Worm (Caenorhabditis elegans): ENCODE data around the gene ZC190.4.

Gene ZC190.4

DNA sequence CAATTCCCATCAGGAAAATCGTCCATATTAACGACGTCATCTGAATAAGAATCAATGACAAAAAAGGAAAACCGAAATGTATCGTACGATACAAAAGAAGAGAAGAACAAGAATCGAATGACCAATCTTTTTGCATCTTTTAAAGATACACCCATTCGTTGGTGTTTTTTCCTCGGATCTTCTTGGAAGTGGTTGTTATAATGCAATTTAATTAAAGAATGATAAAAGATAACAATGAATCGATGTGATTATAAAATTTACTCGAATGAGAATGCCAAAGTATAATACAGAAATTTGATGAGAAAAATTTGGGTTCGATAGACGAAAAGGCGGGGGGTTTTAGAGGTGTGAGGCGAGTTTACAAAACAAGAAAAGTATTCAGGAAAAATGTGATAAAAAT, 36.8 kb upstream of the ZC190.4 start, which contains the start of gene F41E6.12:
Gene F41E6.12, minus strand, starts transcription at position 101 of the 400 bp plus-strand sequence.
- TF ChIP-seq nhr-27 (tag; optimal IDR thresholded peaks at IDR 0.05) (no peak), F52B5.7 (tag; optimal IDR thresholded peaks at IDR 0.05) (no peak), rcor-1 (GFP tag; IDR thresholded peaks at IDR 0.05) (0 out of 2 replicates have a peak, but pooled peaks have one; percentile 15), Y79H2A.3 (GFP tag; conservative IDR thresholded peaks at IDR 0.05) (no peak), tlf-1 (GFP tag; optimal IDR thresholded peaks at IDR 0.05) (peak; percentile 47), Y53G8AR.9 (GFP tag; conservative IDR thresholded peaks at IDR 0.05) (peak; percentile 41; the same call in 1 of the 2 replicates), nhr-80 (tag; optimal IDR thresholded peaks at IDR 0.05) (no peak), ama-1 (optimal IDR thresholded peaks at IDR 0.05) (peak; percentile 69), ama-1 (GFP tag; optimal IDR thresholded peaks at IDR 0.05) (no peak), egrh-3 (GFP tag; IDR thresholded peaks at IDR 0.05) (no peak), unc-130 (GFP tag; optimal IDR thresholded peaks at IDR 0.05) (no peak), lsy-27 (tag; optimal IDR thresholded peaks at IDR 0.05; ENCODE audit: borderline replicate concordance, insufficient read depth) (no peak), hrde-1 (tag; optimal IDR thresholded peaks at IDR 0.05; ENCODE audit: borderline replicate concordance) (no peak), F33H1.4 (GFP tag; IDR thresholded peaks at IDR 0.05) (0 out of 2 replicates have a peak, but pooled peaks have one; percentile 3)

- TF ChIP-seq efl-1 (GFP tag; optimal IDR thresholded peaks at IDR 0.05), result no peak
- no peak for TF ChIP-seq lsl-1 (GFP tag; optimal IDR thresholded peaks at IDR 0.05)
- TF ChIP-seq B0336.3 (GFP tag; IDR thresholded peaks at IDR 0.05), result no peak
- TF ChIP-seq hmg-1.2 (GFP tag; IDR thresholded peaks at IDR 0.05), result peak; percentile 31; the same call in 1 of the 2 replicates
- no peak for TF ChIP-seq hmg-20 (GFP tag; IDR thresholded peaks at IDR 0.05)
- no peak for TF ChIP-seq him-1 (tag; optimal IDR thresholded peaks at IDR 0.05)
- no peak for TF ChIP-seq C17E4.6 (GFP tag; IDR thresholded peaks at IDR 0.05)
- TF ChIP-seq attf-6 (GFP tag; IDR thresholded peaks at IDR 0.05), result no peak
- TF ChIP-seq Y53F4B.3 (GFP tag; IDR thresholded peaks at IDR 0.05), result no peak
- TF ChIP-seq lin-40 (tag; optimal IDR thresholded peaks at IDR 0.05), result no peak
- no peak for TF ChIP-seq athp-1 (tag; optimal IDR thresholded peaks at IDR 0.05)
- TF ChIP-seq nhr-179 (tag; optimal IDR thresholded peaks at IDR 0.05), result no peak
- no peak for TF ChIP-seq F33H1.4 (GFP tag; IDR thresholded peaks at IDR 0.05)
- no peak for TF ChIP-seq T07F8.4 (tag; optimal IDR thresholded peaks at IDR 0.05)
- TF ChIP-seq aptf-3 (GFP tag; IDR thresholded peaks at IDR 0.05), result no peak
- no peak for TF ChIP-seq nfya-2 (GFP tag; IDR thresholded peaks at IDR 0.05)
- TF ChIP-seq cebp-1 (GFP tag; IDR thresholded peaks at IDR 0.05), result 0 out of 2 replicates have a peak, but pooled peaks have one; percentile 15
- TF ChIP-seq cebp-1 (tag; optimal IDR thresholded peaks at IDR 0.05), result no peak
- TF ChIP-seq lir-1 (GFP tag; conservative IDR thresholded peaks at IDR 0.05), result 0 out of 2 replicates have a peak, but pooled peaks have one; percentile 16
- TF ChIP-seq mel-28 (tag; optimal IDR thresholded peaks at IDR 0.05; ENCODE audit: borderline replicate concordance), result no peak
- TF ChIP-seq ztf-22 (GFP tag; optimal IDR thresholded peaks at IDR 0.05), result no peak
- TF ChIP-seq ama-1 (optimal IDR thresholded peaks at IDR 0.05), result no peak
- no peak for TF ChIP-seq ama-1 (GFP tag; optimal IDR thresholded peaks at IDR 0.05)
- no peak for TF ChIP-seq ztf-6 (GFP tag; IDR thresholded peaks at IDR 0.05)
- peak; percentile 11 for TF ChIP-seq ZK185.1 (tag; optimal IDR thresholded peaks at IDR 0.05; ENCODE audit: poor library complexity, severe bottlenecking)
- peak; percentile 78 for TF ChIP-seq madf-10 (tag; optimal IDR thresholded peaks at IDR 0.05)
- TF ChIP-seq rpc-1 (optimal IDR thresholded peaks at IDR 0.05), result peak; percentile 31
- no peak for TF ChIP-seq rpc-1 (tag; optimal IDR thresholded peaks at IDR 0.05)
- no peak for TF ChIP-seq ztf-26 (tag; optimal IDR thresholded peaks at IDR 0.05)
- no peak for TF ChIP-seq lin-35 (GFP tag; optimal IDR thresholded peaks at IDR 0.05)
- TF ChIP-seq repo-1 (tag; optimal IDR thresholded peaks at IDR 0.05), result no peak
- TF ChIP-seq ztf-25 (GFP tag; IDR thresholded peaks at IDR 0.05), result 0 out of 2 replicates have a peak, but pooled peaks have one; percentile 9
- no peak for TF ChIP-seq zim-3 (tag; optimal IDR thresholded peaks at IDR 0.05)
- no peak for TF ChIP-seq B0035.1 (tag; optimal IDR thresholded peaks at IDR 0.05)
- peak; percentile 41; the same call in 1 of the 2 replicates for TF ChIP-seq Y56A3A.18 (GFP tag; IDR thresholded peaks at IDR 0.05)
- TF ChIP-seq F39B2.1 (GFP tag; IDR thresholded peaks at IDR 0.05), result no peak
- no peak for TF ChIP-seq dpff-1 (tag; optimal IDR thresholded peaks at IDR 0.05)
These were observed 34.5 kb upstream of the ZC190.4 start, which contains the start of gene atg-18 for ce11 chrV:8631277-8631765. atg-18 (minus strand) TSS chrV:8631327.

All from whole organism, young adult.